Fruit fly (Drosophila melanogaster): Measurements from ENCODE around the gene Arf1.
A peak's percentile ranks its signal among the peaks of the same experiment; 100 is the strongest.

Gene Arf1

dm6 chr3L:22865061-22865418 lies 7.0 kb downstream of the Arf1 start (continued):
- TF ChIP-seq ro (GFP tag; IDR thresholded peaks at IDR 0.05) (no peak), slp2 (GFP tag; optimal IDR thresholded peaks at IDR 0.05) (peak; percentile 27), CG14441 (GFP tag; IDR thresholded peaks at IDR 0.05) (peak; percentile 59), mld (GFP tag; IDR thresholded peaks at IDR 0.05; ENCODE audit: partially characterized antibody) (no peak), klu (GFP tag; IDR thresholded peaks at IDR 0.05) (0 out of 2 replicates have a peak, but pooled peaks have one; percentile 18), CG7839 (tag; optimal IDR thresholded peaks at IDR 0.05) (peak; percentile 86), CG3065 (GFP tag; optimal IDR thresholded peaks at IDR 0.05) (peak; percentile 2), CG13123 (GFP tag; optimal IDR thresholded peaks at IDR 0.05) (peak; percentile 37), CG9932 (GFP tag; IDR thresholded peaks at IDR 0.05) (peak; percentile 70), Rx (GFP tag; IDR thresholded peaks at IDR 0.05) (0 out of 2 replicates have a peak, but pooled peaks have one; percentile 17), CG8388 (GFP tag; optimal IDR thresholded peaks at IDR 0.05) (peak; percentile 63), CG17385 (GFP tag; optimal IDR thresholded peaks at IDR 0.05) (peak; percentile 74), Myb (GFP tag; optimal IDR thresholded peaks at IDR 0.05) (no peak), CG7271 (tag; optimal IDR thresholded peaks at IDR 0.05) (no peak), CG11560 (tag; IDR thresholded peaks at IDR 0.05) (no peak), CG7556 (GFP tag; optimal IDR thresholded peaks at IDR 0.05) (peak; percentile 81), CG2120 (GFP tag; optimal IDR thresholded peaks at IDR 0.05) (peak; percentile 64), CHES-1-like (GFP tag; optimal IDR thresholded peaks at IDR 0.05) (no peak), Fer1 (GFP tag; optimal IDR thresholded peaks at IDR 0.05) (peak; percentile 73), Dll (GFP tag; IDR thresholded peaks at IDR 0.05; ENCODE audit: partially characterized antibody) (no peak), nmo (GFP tag; optimal IDR thresholded peaks at IDR 0.05) (peak; percentile 78), tx (GFP tag; optimal IDR thresholded peaks at IDR 0.05) (no peak), zf30C (GFP tag; optimal IDR thresholded peaks at IDR 0.05) (no peak), CG33557 (GFP tag; optimal IDR thresholded peaks at IDR 0.05) (no peak), Max (GFP tag; optimal IDR thresholded peaks at IDR 0.05) (peak; percentile 49), CG6854 (GFP tag; optimal IDR thresholded peaks at IDR 0.05) (peak; percentile 61), NC2α (GFP tag; optimal IDR thresholded peaks at IDR 0.05) (peak; percentile 2), gt (GFP tag; IDR thresholded peaks at IDR 0.05) (no peak), CG13624 (GFP tag; optimal IDR thresholded peaks at IDR 0.05) (no peak), HmgZ (tag; optimal IDR thresholded peaks at IDR 0.05) (no peak), CG17568 (GFP tag; optimal IDR thresholded peaks at IDR 0.05) (peak; percentile 61), CG15479 (GFP tag; optimal IDR thresholded peaks at IDR 0.05) (no peak), CG2116 (GFP tag; optimal IDR thresholded peaks at IDR 0.05) (peak; percentile 28), Doc3 (GFP tag; IDR thresholded peaks at IDR 0.05; ENCODE audit: partially characterized antibody) (no peak), grau (tag; optimal IDR thresholded peaks at IDR 0.05) (peak; percentile 84), CG8944 (GFP tag; optimal IDR thresholded peaks at IDR 0.05) (no peak), CkIIα-i1 (GFP tag; IDR thresholded peaks at IDR 0.05) (no peak), D19A (tag; optimal IDR thresholded peaks at IDR 0.05) (peak; percentile 67), CG11247 (GFP tag; IDR thresholded peaks at IDR 0.05) (no peak), oc (tag; optimal IDR thresholded peaks at IDR 0.05) (peak; percentile 71), Sry-β (GFP tag; optimal IDR thresholded peaks at IDR 0.05) (no peak), Chrac-16 (GFP tag; optimal IDR thresholded peaks at IDR 0.05) (peak; percentile 48), her (GFP tag; optimal IDR thresholded peaks at IDR 0.05) (no peak), CG15601 (tag; optimal IDR thresholded peaks at IDR 0.05) (no peak), trh (GFP tag; optimal IDR thresholded peaks at IDR 0.05) (peak; percentile 29), CTCF (GFP tag; optimal IDR thresholded peaks at IDR 0.05) (no peak), bbx (GFP tag; IDR thresholded peaks at IDR 0.05; ENCODE audit: partially characterized antibody) (no peak), Sin3A (optimal IDR thresholded peaks at IDR 0.05) (no peak), CG32532 (GFP tag; IDR thresholded peaks at IDR 0.05) (peak; percentile 69; the same call in 1 of the 2 replicates), br (optimal IDR thresholded peaks at IDR 0.05) (no peak), Atf6 (GFP tag; IDR thresholded peaks at IDR 0.05) (peak; percentile 81), CG15696 (tag; optimal IDR thresholded peaks at IDR 0.05) (peak; percentile 23), CG12299 (tag; optimal IDR thresholded peaks at IDR 0.05) (peak; percentile 58)

All from whole organism, embryonic.